Fruit fly (Drosophila melanogaster): ENCODE measurements around the gene Mrm2.

Gene Mrm2

DNA sequence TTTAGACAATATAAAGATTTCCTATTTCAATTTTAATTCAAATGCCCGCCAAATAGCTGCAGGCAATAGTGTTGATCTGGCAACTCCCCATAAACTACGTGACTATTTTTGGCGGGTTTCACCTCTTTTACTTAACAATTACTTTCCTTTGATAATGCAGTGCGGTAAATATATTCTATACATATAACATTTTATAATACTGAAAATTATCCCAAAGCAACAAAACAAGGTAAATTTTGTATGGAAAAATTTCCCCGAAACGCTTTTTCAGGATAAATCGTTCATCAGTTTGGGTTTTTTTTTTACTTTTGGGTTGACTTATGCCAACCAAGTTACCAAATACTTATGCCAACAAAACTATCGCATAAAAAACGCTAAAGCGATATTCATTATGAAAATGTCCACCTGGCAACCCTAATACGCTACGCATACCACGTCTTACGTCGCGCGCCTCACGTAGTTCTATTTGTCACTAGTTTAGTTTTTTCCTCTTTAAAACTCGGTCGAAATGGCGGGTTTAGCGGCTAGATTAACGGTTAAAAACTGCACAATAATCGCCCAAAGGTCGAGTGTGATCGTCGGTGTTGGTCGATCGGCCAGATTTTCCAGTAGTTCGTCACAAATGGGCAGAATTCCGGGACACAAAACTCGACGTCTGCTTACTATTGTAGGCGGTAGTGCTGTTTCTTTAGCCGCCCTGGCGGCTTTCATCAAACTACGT lies 14.4 kb upstream of the Mrm2 start, which contains the start of gene MICU3 (continued):
- TF ChIP-seq OdsH (GFP tag; optimal IDR thresholded peaks at IDR 0.05) (no peak), CG6163 (GFP tag; IDR thresholded peaks at IDR 0.05) (peak; percentile 64; the same call in 1 of the 3 replicates), esn (GFP tag; optimal IDR thresholded peaks at IDR 0.05) (peak; percentile 52), CG15336 (GFP tag; IDR thresholded peaks at IDR 0.05) (peak; percentile 50), salr (GFP tag; optimal IDR thresholded peaks at IDR 0.05) (peak in 1 of 2 experiments; percentile 10), CG11294 (GFP tag; IDR thresholded peaks at IDR 0.05) (peak; percentile 17; the same call in 1 of the 2 replicates), CG3919 (GFP tag; optimal IDR thresholded peaks at IDR 0.05) (no peak), cyc (GFP tag; optimal IDR thresholded peaks at IDR 0.05) (peak; percentile 66), Sox102F (GFP tag; optimal IDR thresholded peaks at IDR 0.05) (no peak), CG16779 (tag; optimal IDR thresholded peaks at IDR 0.05) (no peak), spab (GFP tag; optimal IDR thresholded peaks at IDR 0.05) (no peak), Sox15 (GFP tag; optimal IDR thresholded peaks at IDR 0.05) (peak; percentile 40), Lpt (GFP tag; optimal IDR thresholded peaks at IDR 0.05) (no peak), Eip78C (GFP tag) (peak; percentile 76), topi (GFP tag; optimal IDR thresholded peaks at IDR 0.05) (peak; percentile 50), pdm3 (GFP tag; optimal IDR thresholded peaks at IDR 0.05) (no peak), CG6854 (GFP tag; optimal IDR thresholded peaks at IDR 0.05) (no peak), CG31627 (GFP tag; optimal IDR thresholded peaks at IDR 0.05) (peak; percentile 69), eg (GFP tag; IDR thresholded peaks at IDR 0.05) (no peak; the same call in 2 of the 3 replicates), lz (GFP tag; optimal IDR thresholded peaks at IDR 0.05) (peak; percentile 59), svp (GFP tag) (peak; percentile 79), CG1621 (tag; optimal IDR thresholded peaks at IDR 0.05) (no peak), CG34406 (GFP tag; optimal IDR thresholded peaks at IDR 0.05) (no peak), vri (GFP tag; optimal IDR thresholded peaks at IDR 0.05) (peak; percentile 3), CG6792 (GFP tag; optimal IDR thresholded peaks at IDR 0.05) (peak; percentile 45)

DNA sequence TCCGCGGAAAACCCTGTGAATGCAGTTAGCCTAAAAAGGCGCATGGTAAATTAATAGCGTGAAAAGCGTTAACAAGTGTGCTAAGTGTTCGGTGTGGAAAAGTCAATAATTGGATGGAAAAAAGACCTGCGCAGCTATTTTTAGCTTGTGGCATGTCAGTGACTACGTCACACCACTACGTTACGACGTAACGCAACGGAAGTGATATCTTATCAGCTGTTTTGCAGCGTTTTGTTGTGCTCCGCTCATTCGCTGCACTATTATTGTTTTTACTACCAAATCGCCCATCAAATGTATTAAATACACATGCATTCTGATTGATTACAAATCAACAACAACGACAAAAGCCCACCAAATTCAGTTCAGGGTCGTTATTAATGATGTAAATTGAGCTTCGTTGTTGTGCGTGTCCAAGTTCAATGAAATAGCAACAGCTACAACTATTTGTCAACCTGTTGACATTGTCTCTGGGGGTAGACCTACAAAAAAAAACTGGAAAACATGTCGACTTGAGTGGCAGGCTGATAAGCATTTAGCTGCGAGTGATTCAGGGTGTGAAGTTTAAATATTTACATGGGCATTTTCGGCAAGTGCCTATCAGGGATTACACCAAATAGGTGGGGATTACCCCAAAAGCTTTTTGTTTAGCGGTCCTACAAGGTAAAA lies 13.7 kb upstream of the Mrm2 start:
- TF ChIP-seq fkh (GFP tag; optimal IDR thresholded peaks at IDR 0.05) (peak; percentile 94), CG10669 (GFP tag; optimal IDR thresholded peaks at IDR 0.05) (no peak)

DNA sequence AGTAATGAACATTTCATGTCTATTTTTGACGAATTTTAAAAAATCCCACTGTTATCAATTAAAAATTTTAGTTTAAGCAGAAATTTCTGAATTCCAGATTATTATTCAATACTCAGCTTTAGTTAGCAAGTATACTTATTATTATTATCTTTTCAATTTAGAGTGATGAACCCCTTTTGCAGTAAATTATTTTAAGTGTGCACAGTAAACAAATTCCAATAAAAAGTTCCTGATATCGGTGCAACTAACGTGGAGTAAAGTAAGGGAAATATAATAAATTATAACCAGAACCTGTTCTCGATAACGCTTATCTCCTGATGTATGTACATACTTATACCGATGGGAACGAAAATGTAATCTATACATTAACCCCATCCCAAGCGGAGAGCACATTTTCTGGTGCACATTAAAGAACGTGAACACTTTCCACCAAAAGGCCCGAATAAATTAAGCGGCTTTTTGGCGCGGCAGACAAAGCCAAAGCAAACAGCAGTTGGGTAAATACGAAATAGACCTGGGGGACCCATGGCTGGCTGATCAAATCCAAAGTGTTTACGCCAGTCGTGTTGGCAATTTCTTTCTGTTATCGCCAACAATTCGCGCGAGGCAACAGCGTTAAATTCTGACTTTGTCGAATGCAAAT lies 3.3 kb upstream of the Mrm2 start:
- peak; percentile 18 for TF ChIP-seq topi (GFP tag; optimal IDR thresholded peaks at IDR 0.05)
- no peak for TF ChIP-seq fd59A (GFP tag; optimal IDR thresholded peaks at IDR 0.05)
- TF ChIP-seq CG6854 (GFP tag; optimal IDR thresholded peaks at IDR 0.05), result peak; percentile 17
- no peak for TF ChIP-seq CG3919 (GFP tag; optimal IDR thresholded peaks at IDR 0.05)
- TF ChIP-seq fkh (GFP tag; optimal IDR thresholded peaks at IDR 0.05), result peak; percentile 85
- no peak for TF ChIP-seq CG6792 (GFP tag; optimal IDR thresholded peaks at IDR 0.05)
- TF ChIP-seq achi (GFP tag; optimal IDR thresholded peaks at IDR 0.05), result no peak
- no peak for TF ChIP-seq eg (GFP tag; IDR thresholded peaks at IDR 0.05)
- TF ChIP-seq Lpt (GFP tag; optimal IDR thresholded peaks at IDR 0.05), result no peak
- no peak for TF ChIP-seq CG6808 (GFP tag; optimal IDR thresholded peaks at IDR 0.05)
- TF ChIP-seq pdm3 (GFP tag; optimal IDR thresholded peaks at IDR 0.05), result no peak
- TF ChIP-seq Sox14 (GFP tag; optimal IDR thresholded peaks at IDR 0.05), result no peak
- no peak for TF ChIP-seq Eip75B (GFP tag; optimal IDR thresholded peaks at IDR 0.05)
- no peak for TF ChIP-seq salr (GFP tag; optimal IDR thresholded peaks at IDR 0.05)
- TF ChIP-seq cyc (GFP tag; optimal IDR thresholded peaks at IDR 0.05), result no peak
- no peak for TF ChIP-seq CG6276 (GFP tag; optimal IDR thresholded peaks at IDR 0.05)
- no peak for TF ChIP-seq Ets21C (GFP tag; optimal IDR thresholded peaks at IDR 0.05)
- no peak for TF ChIP-seq CG11294 (GFP tag; IDR thresholded peaks at IDR 0.05)
- TF ChIP-seq Hr38 (GFP tag; optimal IDR thresholded peaks at IDR 0.05), result no peak
- TF ChIP-seq CG8319 (GFP tag; optimal IDR thresholded peaks at IDR 0.05), result no peak
- TF ChIP-seq Smox (GFP tag; optimal IDR thresholded peaks at IDR 0.05), result no peak
- no peak for TF ChIP-seq CG10631 (GFP tag; optimal IDR thresholded peaks at IDR 0.05)
- TF ChIP-seq CG34406 (GFP tag; optimal IDR thresholded peaks at IDR 0.05), result no peak
- no peak for TF ChIP-seq dac (GFP tag; optimal IDR thresholded peaks at IDR 0.05)
- no peak for TF ChIP-seq dsx (GFP tag; optimal IDR thresholded peaks at IDR 0.05; ENCODE audit: poor library complexity, severe bottlenecking)
- no peak for TF ChIP-seq CG11762 (GFP tag; optimal IDR thresholded peaks at IDR 0.05; ENCODE audit: insufficient read depth)
- TF ChIP-seq CG7368 (GFP tag; optimal IDR thresholded peaks at IDR 0.05), result no peak
- no peak for TF ChIP-seq net (GFP tag; optimal IDR thresholded peaks at IDR 0.05)
- TF ChIP-seq CG1621 (tag; optimal IDR thresholded peaks at IDR 0.05), result no peak
- TF ChIP-seq acj6 (GFP tag; optimal IDR thresholded peaks at IDR 0.05), result no peak

All from whole organism, prepupa.